Worm (Caenorhabditis elegans) whole organism, young adult: ENCODE measurements around the gene math-28.
"Not testable (repeated sequence)": the region's sequence is repeated elsewhere in the genome, so short reads cannot be mapped to it uniquely, and the experiment has no call there.

ENCODE experiments used
- B0019.2 ChIP-seq: fragments of 200-800 bp; sonication (Bioruptor generic); conservative IDR thresholded peaks from 2 replicates; pipeline ENCODE4 v1.3.6; 2022; ENCODE audit warnings: missing genetic modification reagents, missing genetic modification characterization, missing compliant biosample characterization
- C06A6.2 ChIP-seq: fragments of 200-800 bp; sonication (Bioruptor generic); conservative IDR thresholded peaks from 2 replicates; pipeline ENCODE4 v1.3.6; 2022; ENCODE audit warnings: missing genetic modification characterization, missing compliant biosample characterization
- C17E4.6 ChIP-seq: fragments of 200-800 bp; sonication (Bioruptor generic); IDR thresholded peaks from 2 replicates; pipeline ENCODE4 v1.3.6; 2022; ENCODE audit warnings: missing genetic modification reagents, missing genetic modification characterization, missing compliant biosample characterization
- F22D6.2 ChIP-seq: sonication (generic microtip); optimal IDR thresholded peaks from 2 replicates; lab custom pipeline; 2016; ENCODE audit warnings: mild to moderate bottlenecking, missing genetic modification characterization, missing compliant biosample characterization
- F33H1.4 ChIP-seq: fragments of 200-800 bp; sonication (Bioruptor generic); IDR thresholded peaks from 2 replicates; pipeline ENCODE4 v1.3.6; 2022; ENCODE audit warnings: missing genetic modification reagents, missing genetic modification characterization, missing compliant biosample characterization
- F39B2.1 ChIP-seq: fragments of 200-800 bp; sonication (Bioruptor generic); IDR thresholded peaks from 2 replicates; pipeline ENCODE4 v1.3.6; 2022; ENCODE audit warnings: missing genetic modification reagents, missing genetic modification characterization, missing compliant biosample characterization
- F52B5.7 ChIP-seq: sonication (generic microtip); optimal IDR thresholded peaks from 2 replicates; lab custom pipeline; 2016; ENCODE audit warnings: mild to moderate bottlenecking, missing genetic modification characterization, missing compliant biosample characterization
- F57A8.1 ChIP-seq: fragments of 200-800 bp; sonication (Bioruptor generic); optimal IDR thresholded peaks from 2 replicates; lab custom pipeline; 2018; ENCODE audit warnings: mild to moderate bottlenecking, missing genetic modification characterization, moderate library complexity, missing compliant biosample characterization
- K11D2.4 ChIP-seq: fragments of 200-800 bp; sonication (Bioruptor generic); IDR thresholded peaks from 2 replicates; pipeline ENCODE4 v1.3.6; 2022; ENCODE audit warnings: missing genetic modification reagents, missing genetic modification characterization, missing compliant biosample characterization
- K12H6.12 ChIP-seq: fragments of 200-800 bp; sonication (Bioruptor generic); optimal IDR thresholded peaks from 2 replicates; lab custom pipeline; 2018; ENCODE audit warnings: mild to moderate bottlenecking, missing genetic modification characterization, missing compliant biosample characterization
- T07F8.4 ChIP-seq: sonication (generic microtip); optimal IDR thresholded peaks from 2 replicates; lab custom pipeline; 2016; ENCODE audit warnings: mild to moderate bottlenecking, missing genetic modification characterization, moderate library complexity, missing compliant biosample characterization
- T26A5.8 ChIP-seq: sonication (generic microtip); optimal IDR thresholded peaks from 2 replicates; lab custom pipeline; 2016; ENCODE audit warnings: missing genetic modification characterization, missing compliant biosample characterization
- Y79H2A.3 ChIP-seq: fragments of 200-800 bp; sonication (Bioruptor generic); conservative IDR thresholded peaks from 2 replicates; pipeline ENCODE4 v1.3.6; 2022; ENCODE audit warnings: missing genetic modification reagents, missing genetic modification characterization, missing compliant biosample characterization
- Y95B8A.8 ChIP-seq: fragments of 200-800 bp; sonication (Bioruptor generic); IDR thresholded peaks from 2 replicates; pipeline ENCODE4 v1.3.6; 2022; ENCODE audit warnings: missing genetic modification reagents, missing genetic modification characterization, missing compliant biosample characterization
- ama-1 ChIP-seq, 3 experiments: fragments of 150-350 bp in 1 of 3; sonication (generic microtip) in 2 of 3; optimal IDR thresholded peaks; 2 replicates each; lab custom pipeline; 2014 to 2018; ENCODE audit warnings: missing biosample characterization in 2 of 3, missing genetic modification characterization in 2 of 3, missing genetic modification reagents in 2 of 3
- aptf-2 ChIP-seq: fragments of 200-800 bp; sonication (Bioruptor generic); conservative IDR thresholded peaks from 2 replicates; pipeline ENCODE4 v1.3.6; 2022; ENCODE audit warnings: missing genetic modification reagents, missing genetic modification characterization, missing compliant biosample characterization
- aptf-3 ChIP-seq: fragments of 200-800 bp; sonication (Bioruptor generic); IDR thresholded peaks from 2 replicates; pipeline ENCODE4 v1.3.6; 2022; ENCODE audit warnings: missing genetic modification characterization, missing compliant biosample characterization
- ccch-3 ChIP-seq: fragments of 200-800 bp; sonication (Bioruptor generic); optimal IDR thresholded peaks from 2 replicates; lab custom pipeline; 2018; ENCODE audit warnings: mild to moderate bottlenecking, missing genetic modification characterization, missing compliant biosample characterization
- dox-1 ChIP-seq: fragments of 200-800 bp; sonication (Bioruptor generic); IDR thresholded peaks from 2 replicates; pipeline ENCODE4 v1.3.6; 2022; ENCODE audit warnings: missing genetic modification reagents, missing genetic modification characterization, missing compliant biosample characterization
- dpff-1 ChIP-seq: sonication (generic microtip); optimal IDR thresholded peaks from 2 replicates; lab custom pipeline; 2017; ENCODE audit warnings: mild to moderate bottlenecking, missing genetic modification characterization, missing compliant biosample characterization
- ekl-4 ChIP-seq: fragments of 200-800 bp; sonication (Bioruptor generic); IDR thresholded peaks from 2 replicates; pipeline ENCODE4 v1.3.6; 2022; ENCODE audit warnings: missing genetic modification reagents, missing genetic modification characterization, missing compliant biosample characterization
- ets-4 ChIP-seq: fragments of 200-800 bp; sonication (Bioruptor generic); optimal IDR thresholded peaks from 2 replicates; lab custom pipeline; 2018; ENCODE audit warnings: mild to moderate bottlenecking, missing genetic modification characterization, missing compliant biosample characterization
- hmg-20 ChIP-seq: fragments of 200-800 bp; sonication (Bioruptor generic); IDR thresholded peaks from 2 replicates; pipeline ENCODE4 v1.3.6; 2022; ENCODE audit warnings: missing genetic modification reagents, missing genetic modification characterization, missing compliant biosample characterization
- lin-40 ChIP-seq: sonication (generic microtip); optimal IDR thresholded peaks from 2 replicates; lab custom pipeline; 2016; ENCODE audit warnings: missing genetic modification characterization, mild to moderate bottlenecking, missing compliant biosample characterization, missing genotype, missing genetic modification reagents
- lsl-1 ChIP-seq: fragments of 200-800 bp; sonication (Bioruptor generic); optimal IDR thresholded peaks from 2 replicates; lab custom pipeline; 2018; ENCODE audit warnings: mild to moderate bottlenecking, missing genetic modification characterization, moderate library complexity, missing compliant biosample characterization
- madf-10 ChIP-seq: sonication (generic microtip); optimal IDR thresholded peaks from 2 replicates; lab custom pipeline; 2016; ENCODE audit warnings: mild to moderate bottlenecking, missing genetic modification characterization, missing compliant biosample characterization
- madf-6 ChIP-seq: fragments of 200-800 bp; sonication (Bioruptor generic); IDR thresholded peaks from 2 replicates; pipeline ENCODE4 v1.3.6; 2022; ENCODE audit warnings: missing genetic modification reagents, missing genetic modification characterization, missing compliant biosample characterization
- nfya-2 ChIP-seq: fragments of 200-800 bp; sonication (Bioruptor generic); IDR thresholded peaks from 2 replicates; pipeline ENCODE4 v1.3.6; 2022; ENCODE audit warnings: missing genetic modification reagents, missing genetic modification characterization, missing compliant biosample characterization
- nhr-80 ChIP-seq: sonication (generic microtip); optimal IDR thresholded peaks from 2 replicates; lab custom pipeline; 2016; ENCODE audit warnings: missing genetic modification characterization, missing compliant biosample characterization
- nhr-90 ChIP-seq: sonication (generic microtip); optimal IDR thresholded peaks from 2 replicates; lab custom pipeline; 2016; ENCODE audit warnings: missing genotype, mild to moderate bottlenecking, missing genetic modification characterization, missing compliant biosample characterization
- pbrm-1 ChIP-seq: fragments of 200-800 bp; sonication (Bioruptor generic); IDR thresholded peaks from 2 replicates; pipeline ENCODE4 v1.3.6; 2022; ENCODE audit warnings: missing genetic modification reagents, missing genetic modification characterization, missing compliant biosample characterization
- pha-4 ChIP-seq: fragments of 150-350 bp; sonication (generic microtip); optimal IDR thresholded peaks from 2 replicates; lab custom pipeline; 2014; ENCODE audit warnings: missing biosample characterization, missing genetic modification reagents, missing genetic modification characterization
- rcor-1 ChIP-seq: fragments of 200-800 bp; sonication (Bioruptor generic); IDR thresholded peaks from 2 replicates; pipeline ENCODE4 v1.3.6; 2022; ENCODE audit warnings: missing genetic modification reagents, missing genetic modification characterization, missing compliant biosample characterization
- repo-1 ChIP-seq: sonication (generic microtip); optimal IDR thresholded peaks from 2 replicates; lab custom pipeline; 2017; ENCODE audit warnings: mild to moderate bottlenecking, missing genetic modification characterization, missing compliant biosample characterization
- snpc-1.1 ChIP-seq: sonication (generic microtip); optimal IDR thresholded peaks from 2 replicates; lab custom pipeline; 2017; ENCODE audit warnings: missing genetic modification characterization, mild to moderate bottlenecking, missing compliant biosample characterization, antibody characterized with exemption, moderate library complexity, missing genotype, missing genetic modification reagents; ENCODE audit not compliant: insufficient read depth
- snpc-1.3 ChIP-seq: sonication (generic microtip); optimal IDR thresholded peaks from 2 replicates; lab custom pipeline; 2017; ENCODE audit warnings: missing genetic modification characterization, mild to moderate bottlenecking, missing compliant biosample characterization, antibody characterized with exemption, moderate library complexity, missing genotype, missing genetic modification reagents; ENCODE audit not compliant: insufficient read depth
- snpc-3.4 ChIP-seq: sonication (generic microtip); optimal IDR thresholded peaks from 2 replicates; lab custom pipeline; 2017; ENCODE audit warnings: missing genetic modification characterization, mild to moderate bottlenecking, missing compliant biosample characterization, antibody characterized with exemption, moderate library complexity, missing genotype, missing genetic modification reagents
- tbx-9 ChIP-seq: sonication (generic microtip); optimal IDR thresholded peaks from 2 replicates; lab custom pipeline; 2016; ENCODE audit warnings: borderline replicate concordance, missing genetic modification characterization, inconsistent platforms, missing compliant biosample characterization
- tlf-1 ChIP-seq: fragments of 200-800 bp; sonication (Bioruptor generic); optimal IDR thresholded peaks from 2 replicates; lab custom pipeline; 2018; ENCODE audit warnings: mild to moderate bottlenecking, missing genetic modification characterization, missing compliant biosample characterization
- unc-130 ChIP-seq: sonication (generic microtip); optimal IDR thresholded peaks from 2 replicates; lab custom pipeline; 2016; ENCODE audit warnings: missing genetic modification reagents, missing genetic modification characterization, missing compliant biosample characterization

Gene math-28

DNA sequence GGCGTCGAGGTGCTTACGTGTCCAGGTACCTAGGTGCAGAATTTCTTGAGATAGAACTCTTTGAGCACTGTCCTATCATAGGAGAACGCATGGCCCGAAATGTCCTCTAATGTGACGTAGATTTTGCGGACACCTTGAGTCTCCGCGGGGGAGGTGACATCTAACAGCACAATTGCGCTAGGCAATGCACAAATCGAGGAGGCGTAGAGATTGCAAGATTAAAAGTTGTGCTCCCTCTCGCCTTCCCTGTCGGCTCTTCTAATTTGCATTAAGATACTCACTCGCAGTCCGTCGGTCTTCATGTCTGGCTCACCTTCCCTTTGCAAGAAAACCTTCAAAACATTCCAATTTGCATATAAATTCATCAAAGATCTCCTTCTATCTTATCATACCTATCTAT is 3.6 kb upstream of the math-28 start, which contains the start of gene F36H5.18:
TSS of gene F36H5.18 (plus strand) at position 301 of the 400 bp plus-strand sequence.
- TF ChIP-seq F22D6.2 (no peak), ama-1 (optimal IDR thresholded peaks at IDR 0.05; lab: Kevin White, UChicago) (no peak), ama-1 (GFP tag; optimal IDR thresholded peaks at IDR 0.05; lab: Kevin White, UChicago) (no peak), madf-10 (tag; lab: Kevin White, UChicago) (no peak), rcor-1 (GFP tag; lab: Robert Waterston, UW) (no peak), nhr-80 (tag; lab: Kevin White, UChicago) (no peak), F57A8.1 (GFP tag; lab: Kevin White, UChicago) (no peak), nhr-90 (tag; lab: Kevin White, UChicago) (no peak), pbrm-1 (no peak), nfya-2 (no peak), repo-1 (no peak), lsl-1 (no peak), snpc-1.1 (tag; lab: Kevin White, UChicago) (no peak), T07F8.4 (no peak), aptf-2 (GFP tag; lab: Robert Waterston, UW) (no peak), snpc-3.4 (no peak)

DNA sequence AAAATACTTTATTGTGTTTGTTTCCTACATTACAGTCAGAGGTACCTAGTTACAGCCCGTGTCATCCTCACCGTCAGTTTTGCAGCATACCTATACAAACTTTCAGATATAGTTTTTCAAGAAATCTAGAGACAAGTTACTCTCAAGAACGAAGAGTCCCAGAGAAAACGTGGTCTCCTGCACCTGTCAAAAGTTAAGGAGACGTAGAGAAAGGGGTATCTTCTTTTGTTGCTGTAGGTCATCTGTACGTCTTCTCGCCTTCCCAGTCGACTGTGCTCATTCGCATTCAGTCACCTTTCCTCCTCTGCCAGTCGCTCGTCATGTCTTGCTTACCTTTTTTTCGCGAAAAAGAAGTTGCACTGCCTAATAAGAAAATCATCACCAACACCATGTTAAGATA is 1.6 kb upstream of the math-28 start, which contains the start of gene F36H5.4:
TSS of gene F36H5.4 (plus strand) at position 301 of the 400 bp plus-strand sequence.
- no peak for TF ChIP-seq dox-1 (GFP tag; lab: Robert Waterston, UW)
- no peak for TF ChIP-seq ets-4 (GFP tag; lab: Kevin White, UChicago)

DNA sequence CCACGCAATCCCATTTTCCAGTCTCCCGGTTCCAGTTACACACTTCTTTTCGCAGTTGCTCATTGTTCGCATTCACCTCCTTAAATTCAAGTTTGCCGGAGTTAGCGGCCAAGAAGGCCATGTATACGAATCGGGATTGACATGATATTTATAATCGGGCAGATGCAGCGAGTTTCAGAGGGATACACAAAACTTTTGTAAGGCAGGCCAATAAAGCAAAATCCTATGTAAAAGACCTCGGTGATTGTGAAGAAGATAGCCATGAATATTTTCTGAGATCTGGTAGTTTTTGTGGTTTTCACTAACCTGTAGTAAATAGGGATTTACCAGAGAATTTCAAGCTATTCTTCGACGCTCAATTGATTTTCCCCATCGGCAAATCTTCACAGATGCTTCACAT is 3.5 kb downstream of the math-28 start:
- no peak for TF ChIP-seq unc-130
- TF ChIP-seq aptf-3 (GFP tag; lab: Robert Waterston, UW): no peak
- no peak for TF ChIP-seq T26A5.8 (tag; lab: Kevin White, UChicago)
- no peak for TF ChIP-seq hmg-20 (GFP tag; lab: Robert Waterston, UW)
- no peak for TF ChIP-seq Y79H2A.3
- TF ChIP-seq dox-1 (GFP tag; lab: Robert Waterston, UW): no peak
- no peak for TF ChIP-seq tbx-9
- TF ChIP-seq K12H6.12 (tag; lab: Kevin White, UChicago): no peak
- TF ChIP-seq C17E4.6 (GFP tag; lab: Robert Waterston, UW): no peak

DNA sequence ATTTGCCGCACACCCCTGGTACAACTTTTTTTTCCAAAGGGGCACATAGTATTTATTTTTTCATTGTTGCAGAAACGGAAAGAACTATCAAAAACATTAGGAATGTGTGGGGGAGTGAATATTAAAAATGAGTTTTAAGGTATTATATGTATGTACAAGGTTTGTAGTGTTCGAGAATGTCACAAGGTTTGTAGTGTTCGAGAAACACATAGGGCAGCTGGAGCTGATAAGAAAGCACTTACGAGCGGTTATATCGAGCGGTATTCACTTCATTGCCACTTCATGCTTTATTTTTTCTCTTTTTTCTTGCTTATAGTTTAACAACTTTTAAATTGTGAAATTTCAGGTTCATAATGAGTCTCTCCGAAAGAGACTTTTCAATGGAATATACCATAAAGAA is 4.3 kb downstream of the math-28 start:
- TF ChIP-seq nhr-80 (tag; lab: Kevin White, UChicago) (peak; percentile 36), dox-1 (GFP tag; lab: Robert Waterston, UW) (0 out of 2 replicates have a peak, but pooled peaks have one; percentile 14)

DNA sequence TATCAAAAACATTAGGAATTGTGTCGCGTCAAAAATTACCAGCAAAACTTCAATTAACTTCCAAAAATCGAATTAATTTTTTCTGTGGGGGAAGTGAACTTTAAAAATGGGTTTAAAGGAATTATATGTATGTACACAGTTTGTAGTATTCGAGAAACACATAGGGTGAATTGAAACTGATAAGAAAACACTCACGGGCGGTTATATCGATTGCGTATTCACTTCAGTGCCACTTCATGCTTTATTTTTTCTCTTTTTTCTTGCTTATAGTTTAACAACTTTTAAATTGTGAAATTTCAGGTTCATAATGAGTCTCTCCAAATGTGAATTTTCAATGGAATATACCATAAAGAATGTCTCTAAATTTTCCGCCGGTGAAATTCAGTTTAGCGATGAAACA is 8.2 kb downstream of the math-28 start, which contains the start of gene math-26:
TSS of gene math-26 (plus strand) at position 301 of the 400 bp plus-strand sequence.
- TF ChIP-seq K11D2.4, F33H1.4, B0019.2 (GFP tag; lab: Robert Waterston, UW): not testable (repeated sequence)

DNA sequence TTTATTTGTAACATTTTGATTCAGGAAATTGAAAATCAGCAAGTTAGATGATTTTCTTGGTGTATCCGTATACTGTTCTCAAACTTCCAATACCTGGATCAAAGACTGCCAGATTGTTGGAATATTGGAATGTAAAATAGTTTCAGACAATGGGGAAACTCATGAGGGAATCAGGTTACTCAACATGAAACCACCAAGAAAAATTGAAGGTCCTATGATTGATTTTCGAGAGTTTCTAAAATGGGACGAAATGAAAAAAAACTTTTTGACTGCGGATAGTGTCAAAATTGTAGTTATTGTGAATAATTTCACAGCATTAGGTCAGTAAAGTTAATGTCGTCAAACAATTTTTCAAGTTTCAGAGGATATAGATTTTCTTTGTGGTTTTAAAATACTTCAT is 8.6 kb downstream of the math-28 start, which contains the start of gene math-3:
TSS of gene math-3 (plus strand) at position 301 of the 400 bp plus-strand sequence.
- TF ChIP-seq rcor-1 (GFP tag; lab: Robert Waterston, UW) (no peak), hmg-20 (GFP tag; lab: Robert Waterston, UW) (no peak), Y95B8A.8 (GFP tag; lab: Robert Waterston, UW) (no peak), madf-6 (GFP tag; lab: Robert Waterston, UW) (no peak), lin-40 (tag; lab: Kevin White, UChicago) (no peak), pha-4 (no peak), F52B5.7 (tag; lab: Kevin White, UChicago) (no peak), tlf-1 (GFP tag; lab: Kevin White, UChicago) (no peak), snpc-1.3 (tag; lab: Kevin White, UChicago) (no peak), F39B2.1 (no peak), F33H1.4 (GFP tag; lab: Robert Waterston, UW) (no peak), dpff-1 (no peak), nhr-80 (tag; lab: Kevin White, UChicago) (no peak), C06A6.2 (GFP tag; lab: Robert Waterston, UW) (no peak), nhr-90 (tag; lab: Kevin White, UChicago) (no peak), ccch-3 (GFP tag; lab: Kevin White, UChicago) (no peak), ekl-4 (GFP tag; lab: Robert Waterston, UW) (no peak)
- TF ChIP-seq, all 124 proteins: peak for 0
